In genomic region chrIV:3232694-3233372, ce11 we compare ENCODE assay signal across 5 worm cellular contexts.
TF ChIP-seq lines count a peak whose summit lies in the region.

No protein-coding gene starts in this region.

TF ChIP-seq in whole organism, L1 larva, 84 proteins besides CTCF, POLR2A, EP300 and RAD21 (continues in another document):
- no peak for TF ChIP-seq mef-2 (tag; optimal IDR thresholded peaks at IDR 0.05; lab: Kevin White, UChicago)
- no peak for TF ChIP-seq egl-27 (tag; optimal IDR thresholded peaks at IDR 0.05; lab: Kevin White, UChicago)
- no peak for TF ChIP-seq nhr-237 (tag; optimal IDR thresholded peaks at IDR 0.05; lab: Kevin White, UChicago)
- TF ChIP-seq tlp-1 (tag; optimal IDR thresholded peaks at IDR 0.05; lab: Kevin White, UChicago), result no peak
- peak; percentile 29 for TF ChIP-seq jun-1 (tag; optimal IDR thresholded peaks at IDR 0.05; lab: Kevin White, UChicago)
- TF ChIP-seq skn-1 (tag; optimal IDR thresholded peaks at IDR 0.05; lab: Kevin White, UChicago), result peak; percentile 7
- peak in 2 of 3 experiments; percentile 15 to 29 for TF ChIP-seq dpl-1 (GFP tag; optimal IDR thresholded peaks at IDR 0.05; lab: Kevin White, UChicago)
- no peak for TF ChIP-seq fkh-4 (tag; optimal IDR thresholded peaks at IDR 0.05; lab: Kevin White, UChicago; ENCODE audit: borderline replicate concordance)
- peak; percentile 38 for TF ChIP-seq unc-130 (tag; optimal IDR thresholded peaks at IDR 0.05; lab: Kevin White, UChicago)
- no peak for TF ChIP-seq alr-1 (tag; optimal IDR thresholded peaks at IDR 0.05; lab: Kevin White, UChicago; ENCODE audit: borderline replicate concordance)
- peak; percentile 75 for TF ChIP-seq ama-1 (optimal IDR thresholded peaks at IDR 0.05; lab: Kevin White, UChicago)
- peak; percentile 5 for TF ChIP-seq F16B12.6 (tag; optimal IDR thresholded peaks at IDR 0.05; lab: Kevin White, UChicago)
- TF ChIP-seq C34B4.2 (tag; optimal IDR thresholded peaks at IDR 0.05; lab: Kevin White, UChicago), result no peak
- no peak for TF ChIP-seq ceh-63 (GFP tag; optimal IDR thresholded peaks at IDR 0.05; lab: Kevin White, UChicago)
- no peak for TF ChIP-seq unc-30 (tag; optimal IDR thresholded peaks at IDR 0.05; lab: Kevin White, UChicago)
- no peak for TF ChIP-seq hpl-2 (GFP tag; optimal IDR thresholded peaks at IDR 0.05; lab: Kevin White, UChicago)
- no peak for TF ChIP-seq pqm-1 (tag; optimal IDR thresholded peaks at IDR 0.05; lab: Kevin White, UChicago)
- peak; percentile 65 for TF ChIP-seq sup-37 (GFP tag; optimal IDR thresholded peaks at IDR 0.05; lab: Kevin White, UChicago)

TF ChIP-seq in whole organism, L3 larva, 47 proteins besides CTCF, POLR2A, EP300 and RAD21 (continues in another document):
- TF ChIP-seq mdl-1 (tag; optimal IDR thresholded peaks at IDR 0.05; lab: Kevin White, UChicago) (peak; percentile 38), nhr-23 (tag; optimal IDR thresholded peaks at IDR 0.05; lab: Kevin White, UChicago) (peak; percentile 77), ztf-11 (tag; optimal IDR thresholded peaks at IDR 0.05; lab: Kevin White, UChicago) (no peak), snpc-4 (tag; optimal IDR thresholded peaks at IDR 0.05; lab: Kevin White, UChicago) (peak; percentile 8), nhr-67 (tag; optimal IDR thresholded peaks at IDR 0.05; lab: Kevin White, UChicago) (no peak), zag-1 (tag; optimal IDR thresholded peaks at IDR 0.05; lab: Kevin White, UChicago) (no peak), nhr-11 (tag; optimal IDR thresholded peaks at IDR 0.05; lab: Kevin White, UChicago) (no peak), pha-4 (tag; optimal IDR thresholded peaks at IDR 0.05; lab: Kevin White, UChicago) (peak; percentile 44), lin-39 (tag; optimal IDR thresholded peaks at IDR 0.05; lab: Kevin White, UChicago) (peak; percentile 35), eor-1 (tag; optimal IDR thresholded peaks at IDR 0.05; lab: Kevin White, UChicago) (no peak), unc-62 (GFP tag; optimal IDR thresholded peaks at IDR 0.05; lab: Kevin White, UChicago) (no peak), ztf-4 (tag; optimal IDR thresholded peaks at IDR 0.05; lab: Kevin White, UChicago) (no peak), pqm-1 (tag; optimal IDR thresholded peaks at IDR 0.05; lab: Kevin White, UChicago) (peak; percentile 37), fos-1 (tag; optimal IDR thresholded peaks at IDR 0.05; lab: Kevin White, UChicago) (peak; percentile 47), nfya-1 (tag; optimal IDR thresholded peaks at IDR 0.05; lab: Kevin White, UChicago; ENCODE audit: insufficient read depth) (peak; percentile 62), tbx-2 (tag; optimal IDR thresholded peaks at IDR 0.05; lab: Kevin White, UChicago) (no peak), nhr-25 (tag; optimal IDR thresholded peaks at IDR 0.05; lab: Kevin White, UChicago) (peak; percentile 77), nhr-43 (tag; optimal IDR thresholded peaks at IDR 0.05; lab: Kevin White, UChicago; ENCODE audit: poor library complexity, severe bottlenecking) (peak; percentile 87), egl-5 (tag; optimal IDR thresholded peaks at IDR 0.05; lab: Kevin White, UChicago) (no peak)

TF ChIP-seq in whole organism, early embryonic, 17 proteins besides CTCF, POLR2A, EP300 and RAD21:
- peak; percentile 27 for TF ChIP-seq ceh-36 (tag; optimal IDR thresholded peaks at IDR 0.05; lab: Kevin White, UChicago)
- TF ChIP-seq hmbx-1 (tag; optimal IDR thresholded peaks at IDR 0.05; lab: Kevin White, UChicago), result peak; percentile 18
- peak; percentile 69 for TF ChIP-seq tbx-11 (GFP tag; IDR thresholded peaks at IDR 0.05; lab: Robert Waterston, UW)
- peak; percentile 79 for TF ChIP-seq sea-1 (GFP tag; conservative IDR thresholded peaks at IDR 0.05; lab: Robert Waterston, UW)
- peak; percentile 78 for TF ChIP-seq B0310.2 (tag; optimal IDR thresholded peaks at IDR 0.05; lab: Kevin White, UChicago)
- no peak; the same call in 1 of the 2 replicates for TF ChIP-seq tbx-37 (GFP tag; conservative IDR thresholded peaks at IDR 0.05; lab: Robert Waterston, UW)
- TF ChIP-seq F13C5.2 (tag; optimal IDR thresholded peaks at IDR 0.05; lab: Kevin White, UChicago), result peak; percentile 81
- TF ChIP-seq flt-1 (GFP tag; IDR thresholded peaks at IDR 0.05; lab: Robert Waterston, UW), result peak; percentile 56; the same call in 1 of the 2 replicates
- peak; percentile 74 for TF ChIP-seq scrt-1 (GFP tag; IDR thresholded peaks at IDR 0.05; lab: Robert Waterston, UW)
- TF ChIP-seq tra-4 (tag; optimal IDR thresholded peaks at IDR 0.05; lab: Kevin White, UChicago), result peak; percentile 6
- TF ChIP-seq pes-1 (GFP tag; IDR thresholded peaks at IDR 0.05; lab: Robert Waterston, UW), result peak; percentile 78
- TF ChIP-seq hmg-4 (GFP tag; optimal IDR thresholded peaks at IDR 0.05; lab: Kevin White, UChicago), result peak; percentile 86
- peak; percentile 47 for TF ChIP-seq ets-7 (tag; optimal IDR thresholded peaks at IDR 0.05; lab: Kevin White, UChicago)
- no peak for TF ChIP-seq ceh-13 (GFP tag; optimal IDR thresholded peaks at IDR 0.05; lab: Kevin White, UChicago)
- TF ChIP-seq ama-1 (optimal IDR thresholded peaks at IDR 0.05; lab: Kevin White, UChicago), result peak; percentile 99
- no peak for TF ChIP-seq aly-1 (tag; optimal IDR thresholded peaks at IDR 0.05; lab: Kevin White, UChicago)
- TF ChIP-seq hnd-1 (tag; optimal IDR thresholded peaks at IDR 0.05; lab: Kevin White, UChicago), result peak; percentile 4

TF ChIP-seq in whole organism, midembryonic, 9 proteins besides CTCF, POLR2A, EP300 and RAD21:
- TF ChIP-seq tab-1 (GFP tag; IDR thresholded peaks at IDR 0.05; lab: Robert Waterston, UW) (peak; percentile 55; the same call in 1 of the 2 replicates), med-1 (GFP tag; optimal IDR thresholded peaks at IDR 0.05; lab: Kevin White, UChicago; ENCODE audit: insufficient read depth) (peak; percentile 19), klf-2 (GFP tag; conservative IDR thresholded peaks at IDR 0.05; lab: Robert Waterston, UW) (no peak), cog-1 (tag; optimal IDR thresholded peaks at IDR 0.05; lab: Kevin White, UChicago) (peak; percentile 28), ref-1 (GFP tag; conservative IDR thresholded peaks at IDR 0.05; lab: Robert Waterston, UW) (peak; percentile 53), ztf-23 (GFP tag; IDR thresholded peaks at IDR 0.05; lab: Robert Waterston, UW) (no peak; the same call in 1 of the 2 replicates), T22C8.4 (GFP tag; IDR thresholded peaks at IDR 0.05; lab: Robert Waterston, UW) (no peak), flt-1 (GFP tag; IDR thresholded peaks at IDR 0.05; lab: Robert Waterston, UW) (peak; percentile 89), ztf-29 (GFP tag; IDR thresholded peaks at IDR 0.05; lab: Robert Waterston, UW) (no peak)

TF ChIP-seq in whole organism, young adult, 124 proteins besides CTCF, POLR2A, EP300 and RAD21 (continues in another document):
- TF ChIP-seq die-1 (tag; optimal IDR thresholded peaks at IDR 0.05; lab: Kevin White, UChicago), result peak; percentile 25
- no peak for TF ChIP-seq tbx-9 (tag; optimal IDR thresholded peaks at IDR 0.05; lab: Kevin White, UChicago; ENCODE audit: borderline replicate concordance)
- TF ChIP-seq attf-3 (GFP tag; conservative IDR thresholded peaks at IDR 0.05; lab: Robert Waterston, UW), result no peak
- peak in 1 of 2 experiments; percentile 18 for TF ChIP-seq rec-8 (tag; optimal IDR thresholded peaks at IDR 0.05; lab: Kevin White, UChicago)
- TF ChIP-seq D2030.7 (GFP tag; IDR thresholded peaks at IDR 0.05; lab: Robert Waterston, UW), result no peak
- TF ChIP-seq F55B11.4 (tag; optimal IDR thresholded peaks at IDR 0.05; lab: Kevin White, UChicago; ENCODE audit: borderline replicate concordance, insufficient read depth), result no peak
- peak; percentile 62 for TF ChIP-seq ZK185.1 (tag; optimal IDR thresholded peaks at IDR 0.05; lab: Kevin White, UChicago; ENCODE audit: poor library complexity, severe bottlenecking)
- TF ChIP-seq B0336.3 (GFP tag; IDR thresholded peaks at IDR 0.05; lab: Robert Waterston, UW), result peak; percentile 43; the same call in 1 of the 2 replicates
- TF ChIP-seq egl-44 (GFP tag; IDR thresholded peaks at IDR 0.05; lab: Robert Waterston, UW), result no peak
- TF ChIP-seq hmg-20 (GFP tag; IDR thresholded peaks at IDR 0.05; lab: Robert Waterston, UW), result no peak
- no peak for TF ChIP-seq Y79H2A.3 (GFP tag; conservative IDR thresholded peaks at IDR 0.05; lab: Robert Waterston, UW)
- TF ChIP-seq F52B5.7 (tag; optimal IDR thresholded peaks at IDR 0.05; lab: Kevin White, UChicago), result no peak
- no peak for TF ChIP-seq dpff-1 (tag; optimal IDR thresholded peaks at IDR 0.05; lab: Kevin White, UChicago)
- TF ChIP-seq cebp-1 (GFP tag; IDR thresholded peaks at IDR 0.05; lab: Robert Waterston, UW), result no peak
- TF ChIP-seq cebp-1 (tag; optimal IDR thresholded peaks at IDR 0.05; lab: Kevin White, UChicago), result peak; percentile 34
- TF ChIP-seq bed-2 (GFP tag; IDR thresholded peaks at IDR 0.05; lab: Robert Waterston, UW), result no peak
- no peak for TF ChIP-seq nfya-1 (tag; optimal IDR thresholded peaks at IDR 0.05; lab: Kevin White, UChicago; ENCODE audit: borderline replicate concordance, insufficient read depth)
- no peak for TF ChIP-seq ztf-22 (GFP tag; optimal IDR thresholded peaks at IDR 0.05; lab: Kevin White, UChicago)
- no peak for TF ChIP-seq nfya-2 (GFP tag; IDR thresholded peaks at IDR 0.05; lab: Robert Waterston, UW)
- no peak for TF ChIP-seq ekl-4 (GFP tag; IDR thresholded peaks at IDR 0.05; lab: Robert Waterston, UW)
- no peak for TF ChIP-seq K12H6.12 (tag; optimal IDR thresholded peaks at IDR 0.05; lab: Kevin White, UChicago)
- TF ChIP-seq Y53F4B.3 (GFP tag; IDR thresholded peaks at IDR 0.05; lab: Robert Waterston, UW), result no peak
- no peak for TF ChIP-seq mes-4 (tag; optimal IDR thresholded peaks at IDR 0.05; lab: Kevin White, UChicago)
- no peak for TF ChIP-seq unc-130 (GFP tag; optimal IDR thresholded peaks at IDR 0.05; lab: Kevin White, UChicago)
- peak; percentile 43 for TF ChIP-seq gei-17 (GFP tag; optimal IDR thresholded peaks at IDR 0.05; lab: Kevin White, UChicago)
- TF ChIP-seq sptf-2 (GFP tag; optimal IDR thresholded peaks at IDR 0.05; lab: Kevin White, UChicago), result no peak
- TF ChIP-seq lin-26 (GFP tag; IDR thresholded peaks at IDR 0.05; lab: Robert Waterston, UW), result no peak
- no peak for TF ChIP-seq bed-1 (GFP tag; IDR thresholded peaks at IDR 0.05; lab: Robert Waterston, UW)
- no peak for TF ChIP-seq ztf-26 (tag; optimal IDR thresholded peaks at IDR 0.05; lab: Kevin White, UChicago)
- no peak for TF ChIP-seq Y67H2A.10 (GFP tag; conservative IDR thresholded peaks at IDR 0.05; lab: Robert Waterston, UW)
- TF ChIP-seq mel-28 (tag; optimal IDR thresholded peaks at IDR 0.05; lab: Kevin White, UChicago; ENCODE audit: borderline replicate concordance), result no peak
- no peak for TF ChIP-seq Y95B8A.8 (GFP tag; IDR thresholded peaks at IDR 0.05; lab: Robert Waterston, UW)
- no peak for TF ChIP-seq F23B12.7 (tag; optimal IDR thresholded peaks at IDR 0.05; lab: Kevin White, UChicago; ENCODE audit: insufficient read depth)
- no peak for TF ChIP-seq F10E7.11 (tag; optimal IDR thresholded peaks at IDR 0.05; lab: Kevin White, UChicago)
- no peak for TF ChIP-seq efl-1 (GFP tag; optimal IDR thresholded peaks at IDR 0.05; lab: Kevin White, UChicago)
- TF ChIP-seq snpc-1.3 (tag; optimal IDR thresholded peaks at IDR 0.05; lab: Kevin White, UChicago; ENCODE audit: insufficient read depth), result no peak

Comparison
In these comparisons a context has a peak if more than half of its experiments do, and no peak if none do; other contexts are left out.
1. Of the 8 proteins assayed by ChIP-seq in both whole organism, young adult and whole organism, L1 larva: peak only in whole organism, young adult: none; only in whole organism, L1 larva: dpl-1, efl-1, lin-35, nhr-90 and unc-130; in both: none; in neither: 1; mixed calls (peak in some experiments, not most) for 2.